Worm (Caenorhabditis elegans) whole organism, young adult: ENCODE results near the gene F59B2.14.

Experiments used
- T07F8.4 ChIP-seq: sonication (generic microtip); optimal IDR thresholded peaks from 2 replicates; lab custom pipeline; 2016; ENCODE audit warnings: mild to moderate bottlenecking, missing genetic modification characterization, moderate library complexity, missing compliant biosample characterization
- ama-1 ChIP-seq, 3 experiments: fragments of 150-350 bp in 1 of 3; sonication (generic microtip) in 2 of 3; optimal IDR thresholded peaks; 2 replicates each; lab custom pipeline; 2014 to 2018; ENCODE audit warnings: missing biosample characterization in 2 of 3, missing genetic modification characterization in 2 of 3, missing genetic modification reagents in 2 of 3
- cebp-2 ChIP-seq: fragments of 200-800 bp; sonication (Bioruptor generic); IDR thresholded peaks from 2 replicates; pipeline ENCODE4 v1.3.6; 2022; ENCODE audit warnings: missing genetic modification characterization, missing compliant biosample characterization
- dpl-1 ChIP-seq: fragments of 150-350 bp; optimal IDR thresholded peaks from 2 replicates; lab custom pipeline; 2014; ENCODE audit warnings: missing biosample characterization, missing genetic modification reagents, missing genetic modification characterization

DNA sequence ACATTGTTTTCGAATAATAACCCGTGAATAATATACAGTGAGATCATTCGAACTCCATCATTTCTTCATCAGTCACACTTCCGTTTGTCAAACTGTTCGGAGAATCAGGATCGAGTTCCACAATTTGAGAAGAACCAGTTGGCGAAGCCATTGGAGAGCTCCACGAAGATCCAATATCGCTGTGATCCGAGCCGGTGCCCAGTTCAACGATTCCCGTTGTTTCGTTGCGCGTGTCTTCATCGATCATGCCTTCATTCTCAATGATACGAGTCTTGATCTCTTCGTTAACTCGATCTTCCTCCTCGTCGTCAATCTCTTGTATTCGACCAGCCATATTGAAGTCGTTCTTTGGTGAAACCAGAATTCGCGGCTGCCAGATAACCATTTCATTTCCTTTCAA, 29.3 kb upstream of the F59B2.14 start:
- TF ChIP-seq ama-1 (optimal IDR thresholded peaks at IDR 0.05; lab: Kevin White, UChicago) (peak; percentile 35), ama-1 (GFP tag; optimal IDR thresholded peaks at IDR 0.05; lab: Kevin White, UChicago) (no peak), dpl-1 (GFP tag; lab: Kevin White, UChicago) (no peak), cebp-2 (GFP tag; lab: Robert Waterston, UW) (no peak), T07F8.4 (tag; lab: Kevin White, UChicago) (no peak)
